Fruit fly (Drosophila melanogaster): ENCODE data around the gene GAPcenA.

dm6 chr3L:8383968-8384367 lies 37.6 kb downstream of the GAPcenA start:
- TF ChIP-seq fru (GFP tag; optimal IDR thresholded peaks at IDR 0.05) (no peak), brk (GFP tag; optimal IDR thresholded peaks at IDR 0.05) (no peak), br (GFP tag; optimal IDR thresholded peaks at IDR 0.05) (no peak), psq (GFP tag; optimal IDR thresholded peaks at IDR 0.05) (no peak), h (GFP tag; optimal IDR thresholded peaks at IDR 0.05) (no peak), N (GFP tag; optimal IDR thresholded peaks at IDR 0.05) (no peak), dl (GFP tag; optimal IDR thresholded peaks at IDR 0.05; ENCODE audit: insufficient read depth in 1 of 2, partially characterized antibody in 2 of 2) (no peak), Jra (GFP tag; optimal IDR thresholded peaks at IDR 0.05) (no peak), sv (GFP tag; optimal IDR thresholded peaks at IDR 0.05) (no peak), GATAd (GFP tag; optimal IDR thresholded peaks at IDR 0.05) (no peak)

Data from whole organism, wandering third instar larva.